Worm (Caenorhabditis elegans) whole organism, late embryonic: ENCODE results near the gene abhd-3.2.

ENCODE experiments used
- C08G9.2 ChIP-seq: sonication (generic microtip); optimal IDR thresholded peaks from 2 replicates; lab custom pipeline; 2016; ENCODE audit warnings: mild to moderate bottlenecking, missing genetic modification characterization, moderate library complexity, missing compliant biosample characterization
- F13H6.1 ChIP-seq: sonication (generic microtip); optimal IDR thresholded peaks from 2 replicates; lab custom pipeline; 2016; ENCODE audit warnings: missing genetic modification characterization, missing compliant biosample characterization
- K02D7.2 ChIP-seq: sonication (generic microtip); optimal IDR thresholded peaks from 2 replicates; lab custom pipeline; 2017; ENCODE audit warnings: mild to moderate bottlenecking, missing genetic modification characterization, missing compliant biosample characterization
- T23F11.4 ChIP-seq: fragments of 200-800 bp; sonication (Bioruptor generic); optimal IDR thresholded peaks from 2 replicates; lab custom pipeline; 2018; ENCODE audit warnings: mild to moderate bottlenecking, missing genetic modification characterization, missing compliant biosample characterization
- ama-1 ChIP-seq: fragments of 150-350 bp; optimal IDR thresholded peaks from 2 replicates; lab custom pipeline; 2014
- ceh-14 ChIP-seq: sonication (generic microtip); optimal IDR thresholded peaks from 2 replicates; lab custom pipeline; 2016; ENCODE audit warnings: missing genotype, missing genetic modification characterization, missing compliant biosample characterization
- ceh-18 ChIP-seq: sonication (generic microtip); optimal IDR thresholded peaks from 2 replicates; lab custom pipeline; 2016; ENCODE audit warnings: missing genetic modification characterization, missing compliant biosample characterization
- ceh-19 ChIP-seq: fragments of 200-800 bp; sonication (Bioruptor generic); optimal IDR thresholded peaks from 2 replicates; lab custom pipeline; 2018; ENCODE audit warnings: mild to moderate bottlenecking, missing genetic modification characterization, missing compliant biosample characterization
- ceh-22 ChIP-seq: sonication (generic microtip); optimal IDR thresholded peaks from 2 replicates; lab custom pipeline; 2017; ENCODE audit warnings: missing biosample characterization, missing genetic modification characterization
- ceh-24 ChIP-seq: sonication (generic microtip); optimal IDR thresholded peaks from 2 replicates; lab custom pipeline; 2016; ENCODE audit warnings: mild to moderate bottlenecking, missing genetic modification characterization, missing compliant biosample characterization
- ceh-30 ChIP-seq: fragments of 150-350 bp; optimal IDR thresholded peaks from 2 replicates; lab custom pipeline; 2014; ENCODE audit warnings: missing biosample characterization, missing genetic modification characterization
- ceh-31 ChIP-seq: sonication (generic microtip); optimal IDR thresholded peaks from 2 replicates; lab custom pipeline; 2016; ENCODE audit warnings: missing genetic modification characterization, missing compliant biosample characterization
- ceh-34 ChIP-seq: sonication (generic microtip); optimal IDR thresholded peaks from 2 replicates; lab custom pipeline; 2016; ENCODE audit warnings: mild to moderate bottlenecking, missing genetic modification characterization, missing compliant biosample characterization
- ceh-45 ChIP-seq: fragments of 200-800 bp; sonication (Bioruptor generic); IDR thresholded peaks from 2 replicates; pipeline ENCODE4 v1.3.6; 2022; ENCODE audit warnings: missing genetic modification reagents, missing genetic modification characterization, missing compliant biosample characterization
- ceh-9 ChIP-seq: sonication (generic microtip); optimal IDR thresholded peaks from 2 replicates; lab custom pipeline; 2016; ENCODE audit warnings: mild to moderate bottlenecking, missing genetic modification characterization, inconsistent platforms, missing compliant biosample characterization
- elt-2 ChIP-seq: sonication (generic microtip); optimal IDR thresholded peaks from 2 replicates; lab custom pipeline; 2016; ENCODE audit warnings: missing genetic modification reagents, missing genetic modification characterization, missing compliant biosample characterization
- elt-4 ChIP-seq: sonication (generic microtip); optimal IDR thresholded peaks from 2 replicates; lab custom pipeline; 2016; ENCODE audit warnings: missing genetic modification characterization, missing compliant biosample characterization
- fax-1 ChIP-seq: sonication (generic microtip); optimal IDR thresholded peaks from 2 replicates; lab custom pipeline; 2016; ENCODE audit warnings: missing genotype, missing genetic modification characterization, missing compliant biosample characterization
- fkh-10 ChIP-seq: fragments of 150-350 bp; optimal IDR thresholded peaks from 2 replicates; lab custom pipeline; 2014; ENCODE audit warnings: missing biosample characterization, missing genetic modification reagents, missing genetic modification characterization
- fkh-6 ChIP-seq: sonication (generic microtip); optimal IDR thresholded peaks from 2 replicates; lab custom pipeline; 2016; ENCODE audit warnings: missing genetic modification characterization, missing compliant biosample characterization
- gmeb-2 ChIP-seq: sonication (generic microtip); optimal IDR thresholded peaks from 2 replicates; lab custom pipeline; 2016; ENCODE audit warnings: missing genetic modification characterization, inconsistent platforms, missing compliant biosample characterization
- hlh-13 ChIP-seq: fragments of 200-800 bp; sonication (Bioruptor generic); optimal IDR thresholded peaks from 2 replicates; lab custom pipeline; 2018; ENCODE audit warnings: mild to moderate bottlenecking, missing genetic modification characterization, missing compliant biosample characterization
- hlh-30 ChIP-seq: sonication (generic microtip); optimal IDR thresholded peaks from 2 replicates; lab custom pipeline; 2017; ENCODE audit warnings: antibody characterized with exemption, missing genetic modification characterization, missing compliant biosample characterization; ENCODE audit not compliant: insufficient read depth
- hlh-8 ChIP-seq: sonication (generic microtip); optimal IDR thresholded peaks from 2 replicates; lab custom pipeline; 2016; ENCODE audit warnings: missing genotype, missing genetic modification characterization, missing compliant biosample characterization
- madf-2 ChIP-seq: sonication (generic microtip); optimal IDR thresholded peaks from 2 replicates; lab custom pipeline; 2017; ENCODE audit warnings: missing genetic modification characterization, missing compliant biosample characterization
- mec-3 ChIP-seq: sonication (generic microtip); optimal IDR thresholded peaks from 2 replicates; lab custom pipeline; 2016; ENCODE audit warnings: borderline replicate concordance, missing genetic modification characterization, missing compliant biosample characterization
- nfya-1 ChIP-seq: sonication (generic microtip); optimal IDR thresholded peaks from 2 replicates; lab custom pipeline; 2017; ENCODE audit warnings: missing genetic modification characterization, mild to moderate bottlenecking, missing compliant biosample characterization, antibody characterized with exemption, moderate library complexity
- nhr-232 ChIP-seq: sonication (generic microtip); optimal IDR thresholded peaks from 2 replicates; lab custom pipeline; 2016; ENCODE audit warnings: missing genetic modification characterization, missing compliant biosample characterization
- pag-3 ChIP-seq: sonication (generic microtip); optimal IDR thresholded peaks from 2 replicates; lab custom pipeline; 2016; ENCODE audit warnings: missing compliant biosample characterization, missing genetic modification characterization, borderline replicate concordance
- pat-9 ChIP-seq: fragments of 200-800 bp; sonication (Bioruptor generic); optimal IDR thresholded peaks from 2 replicates; lab custom pipeline; 2018; ENCODE audit warnings: mild to moderate bottlenecking, missing genetic modification characterization, moderate library complexity, missing compliant biosample characterization
- pax-1 ChIP-seq: fragments of 150-350 bp; optimal IDR thresholded peaks from 2 replicates; lab custom pipeline; 2014; ENCODE audit warnings: missing biosample characterization, missing genetic modification characterization
- pqm-1 ChIP-seq: sonication (generic microtip); optimal IDR thresholded peaks from 2 replicates; lab custom pipeline; 2016; ENCODE audit warnings: missing genetic modification characterization, missing compliant biosample characterization
- pros-1 ChIP-seq: fragments of 150-350 bp; optimal IDR thresholded peaks from 2 replicates; lab custom pipeline; 2014; ENCODE audit warnings: missing biosample characterization, missing genetic modification reagents, missing genetic modification characterization
- sox-2 ChIP-seq: fragments of 200-800 bp; sonication (Bioruptor generic); IDR thresholded peaks from 2 replicates; pipeline ENCODE4 v1.3.6; 2022; ENCODE audit warnings: missing genetic modification reagents, missing genetic modification characterization, missing compliant biosample characterization
- sox-4 ChIP-seq: sonication (generic microtip); optimal IDR thresholded peaks from 2 replicates; lab custom pipeline; 2017; ENCODE audit warnings: mild to moderate bottlenecking, missing genetic modification characterization, inconsistent platforms, missing compliant biosample characterization
- tbx-2 ChIP-seq: sonication (generic microtip); optimal IDR thresholded peaks from 2 replicates; lab custom pipeline; 2016; ENCODE audit warnings: missing genetic modification characterization, missing compliant biosample characterization
- ttx-3 ChIP-seq: sonication (generic microtip); optimal IDR thresholded peaks from 2 replicates; lab custom pipeline; 2016; ENCODE audit warnings: missing genetic modification reagents, missing genetic modification characterization, missing compliant biosample characterization
- unc-3 ChIP-seq, 2 experiments: fragments of 200-800 bp in 1 of 2; sonication (Bioruptor generic) in 1 of 2; sonication (generic microtip) in 1 of 2; conservative IDR thresholded peaks in 1 of 2; optimal IDR thresholded peaks in 1 of 2; 2 replicates each; pipeline versions ENCODE4 v1.3.6 to Lab custom; 2016 to 2022; ENCODE audit warnings: missing compliant biosample characterization in 2 of 2, missing genetic modification characterization in 2 of 2, missing genetic modification reagents in 1 of 2
- unc-42 ChIP-seq: sonication (generic microtip); optimal IDR thresholded peaks from 2 replicates; lab custom pipeline; 2016; ENCODE audit warnings: missing genotype, missing genetic modification characterization, missing compliant biosample characterization
- unc-86 ChIP-seq: sonication (generic microtip); optimal IDR thresholded peaks from 2 replicates; lab custom pipeline; 2016; ENCODE audit warnings: missing genetic modification characterization, missing compliant biosample characterization
- ztf-16 ChIP-seq: sonication (generic microtip); optimal IDR thresholded peaks from 2 replicates; lab custom pipeline; 2017; ENCODE audit warnings: missing genetic modification characterization, missing compliant biosample characterization

The abhd-3.2 gene

ce11 chrX:933504-933903, 44.3 kb downstream of the abhd-3.2 start, which contains the start of gene F35H12.1:
F35H12.1 (plus strand) TSS chrX:933804.
- TF ChIP-seq elt-2 (tag; lab: Kevin White, UChicago) (no peak), pag-3 (tag; lab: Kevin White, UChicago) (no peak), ceh-22 (tag; lab: Kevin White, UChicago) (no peak), ceh-18 (tag; lab: Kevin White, UChicago) (no peak), ttx-3 (tag; lab: Kevin White, UChicago) (no peak), tbx-2 (tag; lab: Kevin White, UChicago) (no peak), fkh-6 (no peak), gmeb-2 (no peak), unc-86 (tag; lab: Kevin White, UChicago) (no peak), hlh-13 (GFP tag; lab: Kevin White, UChicago) (no peak), pros-1 (tag; lab: Kevin White, UChicago) (no peak), hlh-8 (tag; lab: Kevin White, UChicago) (no peak), ztf-16 (no peak), F13H6.1 (no peak), sox-4 (no peak), C08G9.2 (tag; lab: Kevin White, UChicago) (no peak)
- TF ChIP-seq, all 69 proteins: peak for 0

- TF ChIP-seq pat-9 (tag; lab: Kevin White, UChicago), result no peak
- TF ChIP-seq mec-3 (tag; lab: Kevin White, UChicago), result no peak
- peak; percentile 2 for TF ChIP-seq ceh-19
- no peak for TF ChIP-seq ceh-24 (tag; lab: Kevin White, UChicago)
- no peak for TF ChIP-seq fax-1 (tag; lab: Kevin White, UChicago)
- peak; percentile 23 for TF ChIP-seq tbx-2 (tag; lab: Kevin White, UChicago)
- no peak for TF ChIP-seq ceh-45 (GFP tag; lab: Robert Waterston, UW)
- no peak for TF ChIP-seq pqm-1 (tag; lab: Kevin White, UChicago)
- TF ChIP-seq unc-42, result peak; percentile 77
- TF ChIP-seq madf-2, result no peak
- peak; percentile 58 for TF ChIP-seq ceh-14
- TF ChIP-seq pax-1, result no peak
- TF ChIP-seq pros-1 (tag; lab: Kevin White, UChicago), result no peak
- peak; percentile 35 for TF ChIP-seq nfya-1 (tag; lab: Kevin White, UChicago)
- TF ChIP-seq ceh-34 (tag; lab: Kevin White, UChicago), result no peak
- peak; percentile 19 for TF ChIP-seq ceh-18 (tag; lab: Kevin White, UChicago)
- TF ChIP-seq ttx-3 (tag; lab: Kevin White, UChicago), result no peak
- TF ChIP-seq ceh-31 (tag; lab: Kevin White, UChicago), result peak; percentile 65
Measured at ce11 chrX:932874-933273, 44.9 kb downstream of the abhd-3.2 start.

- TF ChIP-seq ceh-34 (tag; lab: Kevin White, UChicago) (no peak), hlh-30 (no peak), ama-1 (no peak), pag-3 (tag; lab: Kevin White, UChicago) (no peak), madf-2 (no peak), fkh-10 (GFP tag; lab: Kevin White, UChicago) (no peak), elt-4 (no peak), fax-1 (tag; lab: Kevin White, UChicago) (no peak), nhr-232 (no peak), ceh-31 (tag; lab: Kevin White, UChicago) (no peak), sox-2 (GFP tag; lab: Robert Waterston, UW) (no peak)
Measured at ce11 chrX:927632-928031, 50.2 kb downstream of the abhd-3.2 start.

- TF ChIP-seq ceh-24 (tag; lab: Kevin White, UChicago) (no peak), K02D7.2 (tag; lab: Kevin White, UChicago) (no peak), ceh-9 (no peak), T23F11.4 (GFP tag; lab: Kevin White, UChicago) (no peak), unc-42 (no peak), ceh-34 (tag; lab: Kevin White, UChicago) (no peak), mec-3 (tag; lab: Kevin White, UChicago) (no peak), unc-3 (GFP tag; conservative IDR thresholded peaks at IDR 0.05; lab: Robert Waterston, UW) (no peak), unc-3 (tag; optimal IDR thresholded peaks at IDR 0.05; lab: Kevin White, UChicago) (no peak), ceh-30 (tag; lab: Kevin White, UChicago) (no peak), hlh-30 (no peak)
- TF ChIP-seq, all 69 proteins: peak for 0
Measured at ce11 chrX:926125-926524, 51.7 kb downstream of the abhd-3.2 start.
